Fruit fly (Drosophila melanogaster): Measurements from ENCODE around the gene Cow.

DNA sequence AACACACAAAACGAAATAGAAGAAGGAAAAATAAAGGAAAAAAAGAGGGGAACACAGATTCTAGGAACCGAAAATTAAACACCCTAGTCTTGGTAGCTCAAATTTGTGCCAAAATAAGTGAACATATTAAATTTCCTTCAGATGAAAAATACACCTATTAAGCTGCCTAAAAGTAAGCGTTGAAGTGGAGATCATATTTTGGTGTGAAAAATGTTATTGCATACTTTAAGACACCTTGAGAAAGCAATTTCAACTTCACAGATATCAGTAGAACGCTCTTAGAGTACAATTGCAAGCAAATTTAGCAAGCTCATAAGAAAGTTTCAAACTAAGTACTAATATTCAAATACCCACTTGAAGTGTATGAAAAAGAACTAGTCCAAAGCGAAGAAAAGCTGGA lies 1.8 kb downstream of the Cow start:
- TF ChIP-seq CG10669 (GFP tag; optimal IDR thresholded peaks at IDR 0.05) (no peak), CG31627 (GFP tag; optimal IDR thresholded peaks at IDR 0.05) (no peak), CG32006 (GFP tag; optimal IDR thresholded peaks at IDR 0.05) (peak; percentile 19), Blimp-1 (GFP tag; optimal IDR thresholded peaks at IDR 0.05) (no peak), Lpt (GFP tag; optimal IDR thresholded peaks at IDR 0.05) (no peak), CG6792 (GFP tag; optimal IDR thresholded peaks at IDR 0.05) (no peak), dsx (GFP tag; optimal IDR thresholded peaks at IDR 0.05; ENCODE audit: poor library complexity, severe bottlenecking) (no peak), CG11762 (GFP tag; optimal IDR thresholded peaks at IDR 0.05; ENCODE audit: insufficient read depth) (no peak), net (GFP tag; optimal IDR thresholded peaks at IDR 0.05) (no peak), Hr39 (GFP tag; optimal IDR thresholded peaks at IDR 0.05) (no peak), Met (GFP tag; optimal IDR thresholded peaks at IDR 0.05) (no peak), Ets21C (GFP tag; optimal IDR thresholded peaks at IDR 0.05) (no peak)

Data from whole organism, prepupa.